Worm (Caenorhabditis elegans) whole organism, L4/young adult: Measurements from ENCODE around the gene C54C6.7.
A peak's percentile ranks its signal among the peaks of the same experiment; 100 is the strongest.

Experiments
- W03F9.2 ChIP-seq: fragments of 150-350 bp; optimal IDR thresholded peaks from 2 replicates; lab custom pipeline; 2014; ENCODE audit warnings: missing biosample characterization, missing genetic modification characterization
- him-1 ChIP-seq: sonication (generic microtip); optimal IDR thresholded peaks from 2 replicates; lab custom pipeline; 2016; ENCODE audit warnings: missing genotype, missing genetic modification reagents, missing genetic modification characterization, missing compliant biosample characterization

ce11 chrIII:3540424-3540823, 5.8 kb downstream of the C54C6.7 start:
- TF ChIP-seq him-1 (tag; lab: Kevin White, UChicago) (no peak), W03F9.2 (tag; lab: Kevin White, UChicago) (peak; percentile 76)
